Worm (Caenorhabditis elegans) whole organism, young adult: ENCODE measurements around the gene T24B8.7.

Source experiments
- B0336.3 ChIP-seq: fragments of 200-800 bp; sonication (Bioruptor generic); IDR thresholded peaks from 2 replicates; pipeline ENCODE4 v1.3.6; 2022; ENCODE audit warnings: missing genetic modification characterization, missing compliant biosample characterization
- C17E4.6 ChIP-seq: fragments of 200-800 bp; sonication (Bioruptor generic); IDR thresholded peaks from 2 replicates; pipeline ENCODE4 v1.3.6; 2022; ENCODE audit warnings: missing genetic modification reagents, missing genetic modification characterization, missing compliant biosample characterization
- F22D6.2 ChIP-seq: sonication (generic microtip); optimal IDR thresholded peaks from 2 replicates; lab custom pipeline; 2016; ENCODE audit warnings: mild to moderate bottlenecking, missing genetic modification characterization, missing compliant biosample characterization
- F37B4.10 ChIP-seq: fragments of 200-800 bp; sonication (Bioruptor generic); IDR thresholded peaks from 2 replicates; pipeline ENCODE4 v1.3.6; 2022; ENCODE audit warnings: missing genetic modification characterization, missing compliant biosample characterization
- F39B2.1 ChIP-seq: fragments of 200-800 bp; sonication (Bioruptor generic); IDR thresholded peaks from 2 replicates; pipeline ENCODE4 v1.3.6; 2022; ENCODE audit warnings: missing genetic modification reagents, missing genetic modification characterization, missing compliant biosample characterization
- F55B11.4 ChIP-seq: sonication (generic microtip); optimal IDR thresholded peaks from 2 replicates; lab custom pipeline; 2016; ENCODE audit warnings: missing compliant biosample characterization, missing genetic modification characterization, borderline replicate concordance; ENCODE audit not compliant: insufficient read depth
- T07F8.4 ChIP-seq: sonication (generic microtip); optimal IDR thresholded peaks from 2 replicates; lab custom pipeline; 2016; ENCODE audit warnings: mild to moderate bottlenecking, missing genetic modification characterization, moderate library complexity, missing compliant biosample characterization
- akir-1 ChIP-seq: fragments of 200-800 bp; sonication (Bioruptor generic); optimal IDR thresholded peaks from 2 replicates; lab custom pipeline; 2018; ENCODE audit warnings: mild to moderate bottlenecking, missing genetic modification characterization, moderate library complexity, missing compliant biosample characterization
- aptf-2 ChIP-seq: fragments of 200-800 bp; sonication (Bioruptor generic); conservative IDR thresholded peaks from 2 replicates; pipeline ENCODE4 v1.3.6; 2022; ENCODE audit warnings: missing genetic modification reagents, missing genetic modification characterization, missing compliant biosample characterization
- attf-3 ChIP-seq: fragments of 200-800 bp; sonication (Bioruptor generic); conservative IDR thresholded peaks from 2 replicates; pipeline ENCODE4 v1.3.6; 2022; ENCODE audit warnings: missing genetic modification reagents, missing genetic modification characterization, missing compliant biosample characterization
- attf-6 ChIP-seq: fragments of 200-800 bp; sonication (Bioruptor generic); IDR thresholded peaks from 2 replicates; pipeline ENCODE4 v1.3.6; 2022; ENCODE audit warnings: missing genetic modification reagents, missing genetic modification characterization, missing compliant biosample characterization
- ceh-100 ChIP-seq: fragments of 200-800 bp; sonication (Bioruptor generic); IDR thresholded peaks from 2 replicates; pipeline ENCODE4 v1.3.6; 2022; ENCODE audit warnings: missing genetic modification reagents, missing genetic modification characterization, missing compliant biosample characterization
- ceh-58 ChIP-seq: fragments of 200-800 bp; sonication (Bioruptor generic); IDR thresholded peaks from 2 replicates; pipeline ENCODE4 v1.3.6; 2022; ENCODE audit warnings: missing genetic modification characterization, missing compliant biosample characterization
- dpl-1 ChIP-seq: fragments of 150-350 bp; optimal IDR thresholded peaks from 2 replicates; lab custom pipeline; 2014; ENCODE audit warnings: missing biosample characterization, missing genetic modification reagents, missing genetic modification characterization
- efl-1 ChIP-seq: fragments of 150-350 bp; optimal IDR thresholded peaks from 2 replicates; lab custom pipeline; 2014; ENCODE audit warnings: missing biosample characterization, missing genetic modification reagents, missing genetic modification characterization
- egl-44 ChIP-seq: fragments of 200-800 bp; sonication (Bioruptor generic); IDR thresholded peaks from 2 replicates; pipeline ENCODE4 v1.3.6; 2022; ENCODE audit warnings: missing genetic modification reagents, missing genetic modification characterization, missing compliant biosample characterization
- lag-1 ChIP-seq: fragments of 200-800 bp; sonication (Bioruptor generic); IDR thresholded peaks from 2 replicates; pipeline ENCODE4 v1.3.6; 2022; ENCODE audit warnings: missing genetic modification reagents, missing genetic modification characterization, missing compliant biosample characterization
- lin-40 ChIP-seq: sonication (generic microtip); optimal IDR thresholded peaks from 2 replicates; lab custom pipeline; 2016; ENCODE audit warnings: missing genetic modification characterization, mild to moderate bottlenecking, missing compliant biosample characterization, missing genotype, missing genetic modification reagents
- madf-3 ChIP-seq: fragments of 200-800 bp; sonication (Bioruptor generic); IDR thresholded peaks from 2 replicates; pipeline ENCODE4 v1.3.6; 2022; ENCODE audit warnings: missing genetic modification reagents, missing genetic modification characterization, missing compliant biosample characterization
- madf-8 ChIP-seq: fragments of 200-800 bp; sonication (Bioruptor generic); conservative IDR thresholded peaks from 2 replicates; pipeline ENCODE4 v1.3.6; 2022; ENCODE audit warnings: missing genetic modification reagents, missing genetic modification characterization, missing compliant biosample characterization
- mcd-1 ChIP-seq: fragments of 200-800 bp; sonication (Bioruptor generic); IDR thresholded peaks from 2 replicates; pipeline ENCODE4 v1.3.6; 2022; ENCODE audit warnings: missing genetic modification reagents, missing genetic modification characterization, missing compliant biosample characterization
- mes-4 ChIP-seq: sonication (generic microtip); optimal IDR thresholded peaks from 2 replicates; lab custom pipeline; 2016; ENCODE audit warnings: missing genotype, missing genetic modification characterization, missing compliant biosample characterization
- nhr-27 ChIP-seq: fragments of 200-800 bp; sonication (Bioruptor generic); optimal IDR thresholded peaks from 2 replicates; lab custom pipeline; 2018; ENCODE audit warnings: mild to moderate bottlenecking, missing genetic modification characterization, moderate library complexity, missing compliant biosample characterization
- nhr-80 ChIP-seq: sonication (generic microtip); optimal IDR thresholded peaks from 2 replicates; lab custom pipeline; 2016; ENCODE audit warnings: missing genetic modification characterization, missing compliant biosample characterization
- nhr-90 ChIP-seq: sonication (generic microtip); optimal IDR thresholded peaks from 2 replicates; lab custom pipeline; 2016; ENCODE audit warnings: missing genotype, mild to moderate bottlenecking, missing genetic modification characterization, missing compliant biosample characterization
- rcor-1 ChIP-seq: fragments of 200-800 bp; sonication (Bioruptor generic); IDR thresholded peaks from 2 replicates; pipeline ENCODE4 v1.3.6; 2022; ENCODE audit warnings: missing genetic modification reagents, missing genetic modification characterization, missing compliant biosample characterization
- sea-2 ChIP-seq: fragments of 200-800 bp; sonication (Bioruptor generic); IDR thresholded peaks from 2 replicates; pipeline ENCODE4 v1.3.6; 2022; ENCODE audit warnings: missing genetic modification characterization, missing compliant biosample characterization
- snpc-1.1 ChIP-seq: sonication (generic microtip); optimal IDR thresholded peaks from 2 replicates; lab custom pipeline; 2017; ENCODE audit warnings: missing genetic modification characterization, mild to moderate bottlenecking, missing compliant biosample characterization, antibody characterized with exemption, moderate library complexity, missing genotype, missing genetic modification reagents; ENCODE audit not compliant: insufficient read depth
- snpc-1.3 ChIP-seq: sonication (generic microtip); optimal IDR thresholded peaks from 2 replicates; lab custom pipeline; 2017; ENCODE audit warnings: missing genetic modification characterization, mild to moderate bottlenecking, missing compliant biosample characterization, antibody characterized with exemption, moderate library complexity, missing genotype, missing genetic modification reagents; ENCODE audit not compliant: insufficient read depth
- somi-1 ChIP-seq: fragments of 200-800 bp; sonication (Bioruptor generic); optimal IDR thresholded peaks from 2 replicates; lab custom pipeline; 2018; ENCODE audit warnings: mild to moderate bottlenecking, missing genetic modification characterization, missing compliant biosample characterization
- sptf-2 ChIP-seq: fragments of 200-800 bp; sonication (Bioruptor generic); optimal IDR thresholded peaks from 2 replicates; lab custom pipeline; 2018; ENCODE audit warnings: mild to moderate bottlenecking, missing genetic modification characterization, missing compliant biosample characterization
- tbp1 ChIP-seq: fragments of 200-800 bp; sonication (Bioruptor generic); optimal IDR thresholded peaks from 2 replicates; lab custom pipeline; 2018; ENCODE audit warnings: mild to moderate bottlenecking, missing genetic modification characterization, missing compliant biosample characterization
- tbx-9 ChIP-seq: sonication (generic microtip); optimal IDR thresholded peaks from 2 replicates; lab custom pipeline; 2016; ENCODE audit warnings: borderline replicate concordance, missing genetic modification characterization, inconsistent platforms, missing compliant biosample characterization
- zfh-2 ChIP-seq: fragments of 200-800 bp; sonication (Bioruptor generic); conservative IDR thresholded peaks from 2 replicates; pipeline ENCODE4 v1.3.6; 2022; ENCODE audit warnings: missing genetic modification reagents, missing genetic modification characterization, missing compliant biosample characterization
- ztf-18 ChIP-seq: sonication (generic microtip); optimal IDR thresholded peaks from 2 replicates; lab custom pipeline; 2016; ENCODE audit warnings: missing genotype, mild to moderate bottlenecking, missing genetic modification characterization, missing compliant biosample characterization
- ztf-26 ChIP-seq: sonication (generic microtip); optimal IDR thresholded peaks from 2 replicates; lab custom pipeline; 2017; ENCODE audit warnings: missing genetic modification characterization, missing compliant biosample characterization

The T24B8.7 gene

DNA sequence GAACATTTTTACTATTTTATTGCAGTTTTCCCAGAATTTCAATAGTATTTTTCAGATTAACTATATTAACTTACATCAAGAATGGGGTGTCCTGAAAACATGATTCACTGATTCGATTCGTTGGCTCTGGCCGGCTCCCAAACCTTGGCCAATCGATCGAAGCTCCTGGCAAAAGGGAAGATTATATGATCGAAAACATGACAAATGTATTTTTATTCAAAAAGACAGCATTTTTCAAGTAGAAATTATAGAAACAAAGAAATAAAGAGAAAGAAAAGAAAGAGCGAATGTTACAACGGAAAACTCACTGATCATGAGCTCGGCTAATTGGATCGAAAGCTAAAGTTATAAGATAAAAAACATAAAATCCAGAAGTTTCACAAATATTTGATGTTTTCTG lies 17.3 kb upstream of the T24B8.7 start, which contains the start of gene T24B8.4:
TSS of gene T24B8.4 (minus strand) at position 101 of the 400 bp plus-strand sequence.
- TF ChIP-seq rcor-1 = no peak
- TF ChIP-seq madf-8 (GFP tag; lab: Robert Waterston, UW) = no peak
- TF ChIP-seq sptf-2 (GFP tag; lab: Kevin White, UChicago) = no peak
- no peak for TF ChIP-seq sea-2
- no peak for TF ChIP-seq C17E4.6 (GFP tag; lab: Robert Waterston, UW)
- TF ChIP-seq nhr-90 = no peak
- no peak for TF ChIP-seq snpc-1.1
- no peak for TF ChIP-seq mes-4 (tag; lab: Kevin White, UChicago)
- no peak for TF ChIP-seq akir-1
- no peak for TF ChIP-seq attf-3 (GFP tag; lab: Robert Waterston, UW)
- no peak for TF ChIP-seq dpl-1 (GFP tag; lab: Kevin White, UChicago)
- no peak for TF ChIP-seq ztf-26
- no peak for TF ChIP-seq F55B11.4 (tag; lab: Kevin White, UChicago)
- TF ChIP-seq ztf-18 = no peak
- TF ChIP-seq F22D6.2 (tag; lab: Kevin White, UChicago) = no peak

DNA sequence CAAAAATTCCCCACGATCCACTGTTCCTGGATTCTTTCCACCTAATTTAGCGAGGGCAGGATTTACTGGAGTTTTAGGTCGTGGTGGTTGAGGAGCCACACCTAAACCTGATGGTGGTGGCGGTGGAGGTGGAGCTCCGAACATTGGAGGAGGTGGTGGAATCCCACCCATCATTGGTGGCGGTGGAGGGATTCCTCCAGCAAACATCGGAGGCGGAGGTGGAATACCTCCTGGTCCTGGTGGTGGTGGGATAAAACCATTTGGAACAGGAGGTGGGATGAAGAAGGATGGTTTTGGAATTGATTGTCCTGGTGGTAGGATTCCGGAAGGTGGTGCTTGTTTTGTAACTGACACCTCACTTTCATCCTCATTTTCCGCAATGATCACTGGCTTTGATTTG lies 16.4 kb upstream of the T24B8.7 start:
- no peak for TF ChIP-seq aptf-2 (GFP tag; lab: Robert Waterston, UW)
- 0 out of 2 replicates have a peak, but pooled peaks have one; percentile 23 for TF ChIP-seq mcd-1 (GFP tag; lab: Robert Waterston, UW)
- peak; percentile 75 for TF ChIP-seq zfh-2 (GFP tag; lab: Robert Waterston, UW)
- TF ChIP-seq F39B2.1 (GFP tag; lab: Robert Waterston, UW) = no peak
- TF ChIP-seq madf-3 (GFP tag; lab: Robert Waterston, UW) = 0 out of 2 replicates have a peak, but pooled peaks have one; percentile 19

ce11 chrII:9064437-9064836 lies 11.0 kb upstream of the T24B8.7 start:
- TF ChIP-seq efl-1 (GFP tag; lab: Kevin White, UChicago) (no peak), B0336.3 (GFP tag; lab: Robert Waterston, UW) (no peak), F37B4.10 (GFP tag; lab: Robert Waterston, UW) (no peak), lag-1 (GFP tag; lab: Robert Waterston, UW) (no peak), tbx-9 (tag; lab: Kevin White, UChicago) (no peak), egl-44 (GFP tag; lab: Robert Waterston, UW) (no peak), sptf-2 (GFP tag; lab: Kevin White, UChicago) (no peak), somi-1 (GFP tag; lab: Kevin White, UChicago) (no peak), T07F8.4 (tag; lab: Kevin White, UChicago) (no peak), snpc-1.3 (tag; lab: Kevin White, UChicago) (no peak), nhr-27 (tag; lab: Kevin White, UChicago) (no peak), attf-6 (GFP tag; lab: Robert Waterston, UW) (no peak), tbp1 (GFP tag; lab: Kevin White, UChicago) (no peak), lin-40 (tag; lab: Kevin White, UChicago) (no peak), ceh-100 (GFP tag; lab: Robert Waterston, UW) (no peak), nhr-80 (tag; lab: Kevin White, UChicago) (no peak), ceh-58 (no peak), dpl-1 (GFP tag; lab: Kevin White, UChicago) (no peak)
- TF ChIP-seq, all 124 proteins: peak for 0
